Fruit fly (Drosophila melanogaster) whole organism, embryonic: ENCODE measurements around the gene IKKbeta.

Source experiments
- CG10321 ChIP-seq: fragments of 200-800 bp; sonication (Bioruptor generic); IDR thresholded peaks from 2 replicates; pipeline ENCODE4 v1.3.6; 2022; ENCODE audit warnings: missing biosample characterization, missing genetic modification characterization
- CG10543 ChIP-seq: fragments of 200-800 bp; sonication (Bioruptor generic); optimal IDR thresholded peaks from 3 replicates; lab custom pipeline; 2017; ENCODE audit warnings: missing biosample characterization, mild to moderate bottlenecking, missing genetic modification characterization, moderate library complexity
- CG10565 ChIP-seq: fragments of 200-800 bp; sonication (Bioruptor generic); optimal IDR thresholded peaks from 3 replicates; lab custom pipeline; 2016; ENCODE audit warnings: missing biosample characterization, mild to moderate bottlenecking, missing genetic modification characterization
- CG11560 ChIP-seq: fragments of 200-800 bp; sonication (Bioruptor generic); IDR thresholded peaks from 3 replicates; pipeline ENCODE4 v1.3.6; 2022; ENCODE audit warnings: missing biosample characterization, missing genetic modification characterization
- CG11695 ChIP-seq: fragments of 200-800 bp; sonication (Bioruptor generic); IDR thresholded peaks from 3 replicates; pipeline ENCODE4 v1.3.6; 2022; ENCODE audit warnings: missing biosample characterization, missing genetic modification characterization
- CG12236 ChIP-seq: fragments of 200-800 bp; sonication (Bioruptor generic); optimal IDR thresholded peaks from 2 replicates; lab custom pipeline; 2016; ENCODE audit warnings: missing biosample characterization, missing genetic modification characterization
- CG1233 ChIP-seq: fragments of 200-800 bp; sonication (Bioruptor generic); optimal IDR thresholded peaks from 4 replicates; lab custom pipeline; 2018; ENCODE audit warnings: missing biosample characterization, mild to moderate bottlenecking, missing genetic modification characterization
- CG12391 ChIP-seq: fragments of 200-800 bp; sonication (Bioruptor generic); optimal IDR thresholded peaks from 3 replicates; lab custom pipeline; 2018; ENCODE audit warnings: missing biosample characterization, mild to moderate bottlenecking, missing genetic modification characterization, moderate library complexity
- CG12659 ChIP-seq: fragments of 200-800 bp; sonication (Bioruptor generic); optimal IDR thresholded peaks from 3 replicates; lab custom pipeline; 2017; ENCODE audit warnings: mild to moderate bottlenecking, missing biosample characterization, missing genetic modification reagents, missing genetic modification characterization
- CG15011 ChIP-seq: fragments of 200-800 bp; sonication (Bioruptor generic); optimal IDR thresholded peaks from 3 replicates; lab custom pipeline; 2018; ENCODE audit warnings: missing biosample characterization, mild to moderate bottlenecking, missing genetic modification characterization
- CG17912 ChIP-seq: fragments of 200-800 bp; sonication (Bioruptor generic); optimal IDR thresholded peaks from 2 replicates; lab custom pipeline; 2018; ENCODE audit warnings: missing biosample characterization, mild to moderate bottlenecking, missing genetic modification characterization
- CG18619 ChIP-seq: fragments of 200-800 bp; sonication (Bioruptor generic); optimal IDR thresholded peaks from 3 replicates; lab custom pipeline; 2017; ENCODE audit warnings: missing biosample characterization, mild to moderate bottlenecking, missing genetic modification characterization
- CG3407 ChIP-seq: fragments of 200-800 bp; sonication (Bioruptor generic); optimal IDR thresholded peaks from 2 replicates; lab custom pipeline; 2018; ENCODE audit warnings: missing biosample characterization, mild to moderate bottlenecking, missing genetic modification characterization
- CG4360 ChIP-seq: fragments of 200-800 bp; sonication (Bioruptor generic); IDR thresholded peaks from 2 replicates; pipeline ENCODE4 v1.3.6; 2022; ENCODE audit warnings: missing biosample characterization, missing genetic modification characterization
- CG4707 ChIP-seq: fragments of 200-800 bp; sonication (Bioruptor generic); optimal IDR thresholded peaks from 2 replicates; lab custom pipeline; 2018; ENCODE audit warnings: missing biosample characterization, mild to moderate bottlenecking, missing genetic modification characterization, moderate library complexity
- CG6254 ChIP-seq: fragments of 200-800 bp; sonication (Bioruptor generic); optimal IDR thresholded peaks from 3 replicates; lab custom pipeline; 2017; ENCODE audit warnings: mild to moderate bottlenecking, missing biosample characterization, missing genetic modification reagents, missing genetic modification characterization
- CG6813 ChIP-seq: fragments of 200-800 bp; sonication (Bioruptor generic); optimal IDR thresholded peaks from 2 replicates; lab custom pipeline; 2017; ENCODE audit warnings: missing biosample characterization, missing genetic modification characterization, mild to moderate bottlenecking, moderate library complexity, missing genetic modification reagents
- CG7745 ChIP-seq: fragments of 200-800 bp; sonication (Bioruptor generic); optimal IDR thresholded peaks from 2 replicates; lab custom pipeline; 2018; ENCODE audit warnings: missing biosample characterization, mild to moderate bottlenecking, missing genetic modification characterization, moderate library complexity
- CG7839 ChIP-seq: fragments of 200-800 bp; sonication (Bioruptor generic); optimal IDR thresholded peaks from 3 replicates; lab custom pipeline; 2018; ENCODE audit warnings: missing biosample characterization, mild to moderate bottlenecking, missing genetic modification characterization, moderate library complexity
- CrebB ChIP-seq: fragments of 200-800 bp; sonication (Bioruptor generic); optimal IDR thresholded peaks from 3 replicates; lab custom pipeline; 2018; ENCODE audit warnings: missing biosample characterization, mild to moderate bottlenecking, missing genetic modification characterization
- D ChIP-seq, 2 experiments: fragments of 200-800 bp in 1 of 2; fragments of >200 bp in 1 of 2; sonication (Bioruptor generic) in 1 of 2; optimal IDR thresholded peaks; 2 replicates in 1 of 2; 3 replicates in 1 of 2; lab custom pipeline; 2017; ENCODE audit warnings: mild to moderate bottlenecking in 1 of 2, missing biosample characterization in 1 of 2, missing genetic modification characterization in 1 of 2, missing genetic modification reagents in 1 of 2
- E2f1 ChIP-seq: fragments of 200-800 bp; sonication (Bioruptor generic); IDR thresholded peaks from 2 replicates; pipeline ENCODE4 v1.3.6; 2022; ENCODE audit warnings: missing biosample characterization, missing genetic modification characterization
- Ets65A ChIP-seq: fragments of 200-800 bp; sonication (Bioruptor generic); peaks from one replicate; lab custom pipeline; 2016; ENCODE audit warnings: missing biosample characterization, missing genetic modification characterization
- Hr39 ChIP-seq: fragments of >200 bp; optimal IDR thresholded peaks from 2 replicates; lab custom pipeline; 2017
- Lhr ChIP-seq: fragments of 200-800 bp; sonication (Bioruptor generic); optimal IDR thresholded peaks from 3 replicates; lab custom pipeline; 2017; ENCODE audit warnings: mild to moderate bottlenecking, missing biosample characterization, missing genetic modification reagents, missing genetic modification characterization
- Meics ChIP-seq: fragments of 200-800 bp; sonication (Bioruptor generic); optimal IDR thresholded peaks from 2 replicates; lab custom pipeline; 2017; ENCODE audit warnings: missing biosample characterization, mild to moderate bottlenecking, missing genetic modification characterization
- Nf-YC ChIP-seq: fragments of 200-800 bp; optimal IDR thresholded peaks from 3 replicates; lab custom pipeline; 2019; ENCODE audit warnings: missing biosample characterization, mild to moderate bottlenecking, missing genetic modification characterization, moderate library complexity
- bcd ChIP-seq: fragments of 200-800 bp; sonication (Bioruptor generic); optimal IDR thresholded peaks from 2 replicates; lab custom pipeline; 2017; ENCODE audit warnings: missing biosample characterization, mild to moderate bottlenecking, missing genetic modification characterization
- br ChIP-seq: fragments of >200 bp; optimal IDR thresholded peaks from 2 replicates; lab custom pipeline; 2017
- btn ChIP-seq: fragments of 200-800 bp; sonication (Bioruptor generic); optimal IDR thresholded peaks from 2 replicates; lab custom pipeline; 2016; ENCODE audit warnings: missing biosample characterization, missing genetic modification characterization
- ci ChIP-seq: fragments of 200-800 bp; sonication (Bioruptor generic); IDR thresholded peaks from 3 replicates; pipeline ENCODE4 v1.3.6; 2022; ENCODE audit warnings: missing biosample characterization, missing genetic modification characterization
- eyg ChIP-seq: fragments of 200-800 bp; sonication (Bioruptor generic); optimal IDR thresholded peaks from 3 replicates; lab custom pipeline; 2016; ENCODE audit warnings: missing biosample characterization, missing genetic modification characterization
- gce ChIP-seq: fragments of 200-800 bp; sonication (Bioruptor generic); IDR thresholded peaks from 3 replicates; pipeline ENCODE4 v1.3.6; 2022; ENCODE audit warnings: missing biosample characterization, missing genetic modification characterization
- gcm ChIP-seq: fragments of 200-800 bp; sonication (Bioruptor generic); optimal IDR thresholded peaks from 2 replicates; lab custom pipeline; 2019; ENCODE audit warnings: missing biosample characterization, mild to moderate bottlenecking, missing genetic modification characterization, moderate library complexity
- gfzf ChIP-seq: fragments of 200-800 bp; sonication (Bioruptor generic); optimal IDR thresholded peaks from 2 replicates; lab custom pipeline; 2016; ENCODE audit warnings: missing biosample characterization, mild to moderate bottlenecking, missing genetic modification characterization, moderate library complexity
- hkb ChIP-seq, 2 experiments: fragments of 200-800 bp in 1 of 2; fragments of >200 bp in 1 of 2; sonication (Bioruptor generic) in 1 of 2; IDR thresholded peaks in 1 of 2; optimal IDR thresholded peaks in 1 of 2; 2 replicates each; pipeline versions ENCODE4 v1.3.6 to Lab custom; 2017 to 2022; ENCODE audit warnings: missing biosample characterization in 1 of 2, missing genetic modification characterization in 1 of 2
- lola ChIP-seq, 3 experiments: fragments of >200 bp in 2 of 3; fragments of 200-800 bp in 1 of 3; sonication (Bioruptor generic) in 1 of 3; optimal IDR thresholded peaks; 2 replicates each; lab custom pipeline; 2017 to 2019; ENCODE audit warnings: missing biosample characterization in 3 of 3, missing genetic modification characterization in 3 of 3, mild to moderate bottlenecking in 1 of 3, moderate library complexity in 1 of 3
- mld ChIP-seq: fragments of 200-800 bp; sonication (Bioruptor generic); IDR thresholded peaks from 3 replicates; pipeline ENCODE4 v1.3.6; 2022; ENCODE audit warnings: missing biosample characterization, missing genetic modification characterization; ENCODE audit not compliant: partially characterized antibody
- nerfin-1 ChIP-seq: fragments of 200-800 bp; sonication (Bioruptor generic); optimal IDR thresholded peaks from 3 replicates; lab custom pipeline; 2019; ENCODE audit warnings: missing biosample characterization, mild to moderate bottlenecking, missing genetic modification characterization, moderate library complexity
- org-1 ChIP-seq: fragments of 200-800 bp; sonication (Bioruptor generic); optimal IDR thresholded peaks from 2 replicates; lab custom pipeline; 2017; ENCODE audit warnings: missing biosample characterization, missing genetic modification characterization
- pan ChIP-seq, 4 experiments: fragments of >200 bp in 3 of 4; fragments of 200-800 bp in 1 of 4; sonication (Bioruptor generic) in 1 of 4; optimal IDR thresholded peaks in 3 of 4; IDR thresholded peaks in 1 of 4; 2 replicates each; pipeline versions ENCODE4 v1.3.6 to Lab custom; 2017 to 2022; ENCODE audit warnings: missing biosample characterization in 2 of 4, missing genetic modification characterization in 2 of 4, mixed read lengths in 1 of 4
- pita ChIP-seq: fragments of 200-800 bp; sonication (Bioruptor generic); optimal IDR thresholded peaks from 2 replicates; lab custom pipeline; 2017; ENCODE audit warnings: missing biosample characterization, mild to moderate bottlenecking, missing genetic modification characterization
- salm ChIP-seq: fragments of 200-800 bp; sonication (Bioruptor generic); optimal IDR thresholded peaks from 2 replicates; lab custom pipeline; 2018; ENCODE audit warnings: missing biosample characterization, mild to moderate bottlenecking, missing genetic modification characterization
- sc ChIP-seq, 3 experiments: fragments of >200 bp in 2 of 3; fragments of 200-800 bp in 1 of 3; sonication (Bioruptor generic) in 1 of 3; optimal IDR thresholded peaks; 2 replicates in 2 of 3; 3 replicates in 1 of 3; lab custom pipeline; 2017; ENCODE audit warnings: mild to moderate bottlenecking in 1 of 3, missing biosample characterization in 1 of 3, missing genetic modification characterization in 1 of 3, missing genetic modification reagents in 1 of 3
- sug ChIP-seq: fragments of 200-800 bp; optimal IDR thresholded peaks from 2 replicates; lab custom pipeline; 2019; ENCODE audit warnings: missing biosample characterization, mild to moderate bottlenecking, missing genetic modification characterization, moderate library complexity
- tup ChIP-seq: fragments of 200-800 bp; sonication (Bioruptor generic); optimal IDR thresholded peaks from 2 replicates; lab custom pipeline; 2016; ENCODE audit warnings: missing biosample characterization, mild to moderate bottlenecking, missing genetic modification characterization, moderate library complexity
- vvl ChIP-seq: fragments of 200-800 bp; sonication (Bioruptor generic); IDR thresholded peaks from 2 replicates; pipeline ENCODE4 v1.3.6; 2022; ENCODE audit warnings: missing biosample characterization, missing genetic modification characterization
- wdn ChIP-seq: fragments of 200-800 bp; sonication (Bioruptor generic); IDR thresholded peaks from 2 replicates; pipeline ENCODE4 v1.3.6; 2022; ENCODE audit warnings: missing biosample characterization, missing genetic modification characterization

The IKKbeta gene

DNA sequence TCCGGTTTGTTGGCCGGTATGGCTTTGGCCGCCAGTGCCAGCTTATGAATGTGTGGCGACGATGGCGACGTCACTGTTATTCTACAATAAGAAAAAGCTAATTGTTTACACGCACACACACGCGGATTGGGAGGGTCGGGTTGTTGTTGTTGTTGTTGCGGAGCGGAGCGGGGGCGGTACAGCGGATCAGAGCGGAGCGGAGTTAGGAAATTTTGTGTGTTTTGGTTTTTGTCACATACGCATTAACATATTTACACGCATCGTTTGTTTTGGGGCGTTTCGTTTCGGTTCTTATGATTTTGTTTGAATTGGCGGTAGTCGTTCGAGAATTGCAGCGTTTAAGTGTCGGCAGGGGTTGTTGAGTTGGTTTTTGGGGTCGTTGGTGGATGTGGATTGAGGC lies 20.0 kb upstream of the IKKbeta start (continued):
- TF ChIP-seq CG10543 (GFP tag; lab: Kevin White, UChicago) (peak; percentile 65), CG10321 (no peak), sc (optimal IDR thresholded peaks at IDR 0.05; lab: Kevin White, UChicago) (no peak), sc (GFP tag; optimal IDR thresholded peaks at IDR 0.05; lab: Kevin White, UChicago) (peak; percentile 40), CG4360 (GFP tag; lab: Robert Waterston, UW) (peak; percentile 87), CG12236 (GFP tag; lab: Kevin White, UChicago) (peak; percentile 46), Nf-YC (tag; lab: Kevin White, UChicago) (no peak), ci (GFP tag; lab: Robert Waterston, UW) (peak; percentile 67; the same call in 2 of the 3 replicates), eyg (GFP tag; lab: Kevin White, UChicago) (peak; percentile 5), br (lab: Kevin White, UChicago) (no peak), mld (GFP tag; lab: Robert Waterston, UW) (no peak), E2f1 (GFP tag; lab: Robert Waterston, UW) (peak; percentile 26; the same call in 1 of the 2 replicates), CG6813 (GFP tag; lab: Kevin White, UChicago) (peak; percentile 54), CG3407 (GFP tag; lab: Kevin White, UChicago) (no peak), CG4707 (peak; percentile 22), CG18619 (peak; percentile 45), org-1 (GFP tag; lab: Kevin White, UChicago) (peak; percentile 56), CG11695 (GFP tag; lab: Robert Waterston, UW) (peak; percentile 23; the same call in 1 of the 3 replicates), lola (GFP tag; optimal IDR thresholded peaks at IDR 0.05; lab: Kevin White, UChicago) (peak in 1 of 3 experiments; percentile 24), Hr39 (lab: Kevin White, UChicago) (no peak), tup (GFP tag; lab: Kevin White, UChicago) (no peak), hkb (optimal IDR thresholded peaks at IDR 0.05; lab: Kevin White, UChicago) (no peak), hkb (GFP tag; IDR thresholded peaks at IDR 0.05; lab: Robert Waterston, UW) (peak; percentile 49; the same call in 1 of the 2 replicates), btn (GFP tag; lab: Kevin White, UChicago) (no peak), gcm (GFP tag; lab: Kevin White, UChicago) (no peak), sug (tag; lab: Kevin White, UChicago) (no peak), CG11560 (tag; lab: Robert Waterston, UW) (no peak), gfzf (GFP tag; lab: Kevin White, UChicago) (no peak), wdn (GFP tag; lab: Robert Waterston, UW) (no peak), CG17912 (peak; percentile 48), CG15011 (GFP tag; lab: Kevin White, UChicago) (peak; percentile 43), bcd (GFP tag; lab: Kevin White, UChicago) (peak; percentile 25), CG12391 (tag; lab: Kevin White, UChicago) (peak; percentile 9), pan (optimal IDR thresholded peaks at IDR 0.05; lab: Kevin White, UChicago) (no peak), pan (GFP tag; optimal IDR thresholded peaks at IDR 0.05 in 1 of 2, IDR thresholded peaks at IDR 0.05 in 1 of 2) (peak in 1 of 2 experiments; percentile 51), vvl (peak; percentile 73), D (optimal IDR thresholded peaks at IDR 0.05; lab: Kevin White, UChicago) (no peak), D (GFP tag; optimal IDR thresholded peaks at IDR 0.05; lab: Kevin White, UChicago) (no peak), CG10565 (no peak), pita (no peak), Lhr (peak; percentile 31), Ets65A (GFP tag; lab: Kevin White, UChicago) (no peak), nerfin-1 (tag; lab: Kevin White, UChicago) (peak; percentile 26), CG6254 (GFP tag; lab: Kevin White, UChicago) (peak; percentile 11), salm (tag; lab: Kevin White, UChicago) (peak; percentile 21), CrebB (tag; lab: Kevin White, UChicago) (peak; percentile 45), CG7745 (tag; lab: Kevin White, UChicago) (peak; percentile 89), Meics (GFP tag; lab: Kevin White, UChicago) (peak; percentile 43), gce (GFP tag; lab: Robert Waterston, UW) (peak; percentile 43; the same call in 1 of the 3 replicates), CG7839 (tag; lab: Kevin White, UChicago) (no peak), CG1233 (GFP tag; lab: Kevin White, UChicago) (peak; percentile 59), CG12659 (GFP tag; lab: Kevin White, UChicago) (peak; percentile 10)
